Fruit fly (Drosophila melanogaster): ENCODE data around the gene CG18170.

CG18170 gene

DNA sequence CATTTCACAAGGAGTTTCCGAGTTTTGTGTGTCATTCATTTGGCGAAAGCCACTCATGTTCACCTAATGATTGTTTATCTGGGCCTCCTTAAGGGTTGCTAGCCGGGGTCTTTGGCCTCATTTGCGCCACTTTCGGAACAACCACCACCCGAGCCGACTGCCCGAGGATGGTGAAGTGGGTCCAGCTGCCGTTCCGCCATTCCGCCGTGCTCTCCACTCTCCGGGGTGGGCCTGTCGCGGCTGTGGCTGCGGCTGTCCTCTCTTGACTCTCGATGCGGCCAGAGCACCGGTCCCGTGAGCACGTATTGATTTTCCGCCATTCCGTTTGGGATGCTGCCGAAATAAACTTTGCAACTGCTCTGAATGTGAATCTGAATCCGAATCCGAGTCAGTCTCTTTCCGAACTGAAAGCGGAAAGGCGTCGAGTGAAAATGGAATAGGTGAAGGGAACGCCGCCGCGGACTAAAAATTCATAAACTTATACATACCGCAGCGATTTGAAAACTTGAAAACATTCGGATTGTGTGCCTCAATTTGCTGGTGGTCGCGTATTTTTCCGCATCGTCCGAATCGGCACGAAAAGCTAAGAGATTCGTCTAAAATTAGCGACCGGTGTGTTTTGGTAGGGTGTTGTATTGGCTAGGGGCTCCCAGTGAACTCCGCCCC lies 46.1 kb downstream of the CG18170 start, which contains the start of gene CG13920 (continued):
- TF ChIP-seq Dek (tag; optimal IDR thresholded peaks at IDR 0.05) (no peak), Dbx (GFP tag; IDR thresholded peaks at IDR 0.05) (0 out of 3 replicates have a peak, but pooled peaks have one; percentile 34), HLH54F (GFP tag; optimal IDR thresholded peaks at IDR 0.05) (no peak), CG12769 (tag; optimal IDR thresholded peaks at IDR 0.05) (peak; percentile 25), ken (GFP tag; IDR thresholded peaks at IDR 0.05) (no peak), grau (tag; optimal IDR thresholded peaks at IDR 0.05) (no peak), rib (GFP tag; IDR thresholded peaks at IDR 0.05) (no peak), CG9817 (tag; optimal IDR thresholded peaks at IDR 0.05) (no peak), CG18599 (GFP tag; optimal IDR thresholded peaks at IDR 0.05) (peak; percentile 20), CG7271 (tag; optimal IDR thresholded peaks at IDR 0.05) (no peak), HLH4C (GFP tag; IDR thresholded peaks at IDR 0.05; ENCODE audit: partially characterized antibody) (no peak), CG6791 (GFP tag; IDR thresholded peaks at IDR 0.05; ENCODE audit: partially characterized antibody) (no peak), Lim3 (GFP tag; IDR thresholded peaks at IDR 0.05) (no peak), da (GFP tag; optimal IDR thresholded peaks at IDR 0.05) (no peak), CG6683 (GFP tag; optimal IDR thresholded peaks at IDR 0.05) (no peak), CG16813 (GFP tag; IDR thresholded peaks at IDR 0.05; ENCODE audit: partially characterized antibody) (no peak), gem (tag; optimal IDR thresholded peaks at IDR 0.05) (no peak), trem (tag; optimal IDR thresholded peaks at IDR 0.05) (no peak), CG10274 (GFP tag; optimal IDR thresholded peaks at IDR 0.05) (no peak), CG2199 (GFP tag; IDR thresholded peaks at IDR 0.05) (no peak), ems (GFP tag; optimal IDR thresholded peaks at IDR 0.05) (no peak), CG3726 (GFP tag; IDR thresholded peaks at IDR 0.05) (no peak), trh (GFP tag; optimal IDR thresholded peaks at IDR 0.05) (no peak), CG6175 (GFP tag; IDR thresholded peaks at IDR 0.05) (no peak), CG11723 (GFP tag; optimal IDR thresholded peaks at IDR 0.05) (no peak), H2.0 (GFP tag; IDR thresholded peaks at IDR 0.05) (no peak), Rfx (GFP tag; IDR thresholded peaks at IDR 0.05) (no peak), scrt (GFP tag; optimal IDR thresholded peaks at IDR 0.05) (peak; percentile 4), Side (GFP tag; optimal IDR thresholded peaks at IDR 0.05) (no peak), cg (GFP tag; optimal IDR thresholded peaks at IDR 0.05) (no peak), CG31365 (tag; optimal IDR thresholded peaks at IDR 0.05) (no peak), Nf-YC (tag; optimal IDR thresholded peaks at IDR 0.05) (peak; percentile 3), pros (GFP tag; optimal IDR thresholded peaks at IDR 0.05) (peak; percentile 94), NK7.1 (GFP tag; optimal IDR thresholded peaks at IDR 0.05) (no peak), Trl (optimal IDR thresholded peaks at IDR 0.05) (peak; percentile 59 to 62), Trl (GFP tag; optimal IDR thresholded peaks at IDR 0.05) (no peak), en (GFP tag; optimal IDR thresholded peaks at IDR 0.05) (no peak), bbx (GFP tag; IDR thresholded peaks at IDR 0.05; ENCODE audit: partially characterized antibody) (peak; percentile 21; the same call in 1 of the 2 replicates), CG2116 (GFP tag; optimal IDR thresholded peaks at IDR 0.05) (no peak), tx (GFP tag; optimal IDR thresholded peaks at IDR 0.05) (no peak), CG12391 (tag; optimal IDR thresholded peaks at IDR 0.05) (no peak), HLHmδ (GFP tag; optimal IDR thresholded peaks at IDR 0.05) (no peak), C15 (GFP tag; IDR thresholded peaks at IDR 0.05) (no peak), CG11398 (GFP tag; optimal IDR thresholded peaks at IDR 0.05) (no peak), CG7745 (tag; optimal IDR thresholded peaks at IDR 0.05) (no peak), MBD-R2 (GFP tag; IDR thresholded peaks at IDR 0.05) (peak; percentile 42), CG5953 (GFP tag; IDR thresholded peaks at IDR 0.05) (no peak), Asciz (GFP tag; optimal IDR thresholded peaks at IDR 0.05) (no peak), CTCF (GFP tag; optimal IDR thresholded peaks at IDR 0.05) (no peak), CG32767 (GFP tag; IDR thresholded peaks at IDR 0.05) (0 out of 2 replicates have a peak, but pooled peaks have one; percentile 29), unc-4 (GFP tag; IDR thresholded peaks at IDR 0.05; ENCODE audit: partially characterized antibody) (peak; percentile 43; the same call in 1 of the 2 replicates)

All from whole organism, embryonic.